Worm (Caenorhabditis elegans): Measurements from ENCODE around the gene F43D2.3.

ce11 chrV:14612168-14612567 is 19.5 kb upstream of the F43D2.3 start, which contains the start of the genes R11H6.5 and ccnk-1:
- TF ChIP-seq unc-39 (tag; optimal IDR thresholded peaks at IDR 0.05): no peak
- no peak for TF ChIP-seq unc-62 (GFP tag; optimal IDR thresholded peaks at IDR 0.05)

Data from whole organism, L2 larva.